Fruit fly (Drosophila melanogaster): ENCODE measurements around the gene mus302.

- TF ChIP-seq CG5204 (GFP tag; optimal IDR thresholded peaks at IDR 0.05) (no peak), CG1620 (GFP tag; optimal IDR thresholded peaks at IDR 0.05) (no peak), cic (GFP tag; optimal IDR thresholded peaks at IDR 0.05) (no peak), kay (GFP tag; ENCODE audit: borderline replicate concordance) (no peak), Crg-1 (GFP tag; optimal IDR thresholded peaks at IDR 0.05) (no peak), Hr96 (GFP tag; optimal IDR thresholded peaks at IDR 0.05) (no peak), ovo (GFP tag; optimal IDR thresholded peaks at IDR 0.05) (no peak), bab1 (GFP tag; optimal IDR thresholded peaks at IDR 0.05) (no peak), CG7045 (GFP tag; optimal IDR thresholded peaks at IDR 0.05) (no peak), pad (GFP tag; optimal IDR thresholded peaks at IDR 0.05) (no peak), CG14711 (tag; optimal IDR thresholded peaks at IDR 0.05) (no peak)
Observed at dm6 chr3L:16750750-16751149, 28.8 kb downstream of the mus302 start.

Data from whole organism, adult.